Worm (Caenorhabditis elegans) whole organism, mixed stage, embryonic: ENCODE measurements around the gene D1025.1.
A peak's percentile ranks its signal among the peaks of the same experiment; 100 is the strongest.

Experiments used
- M03D4.4 ChIP-seq: sonication (generic microtip); optimal IDR thresholded peaks from 2 replicates; lab custom pipeline; 2017; ENCODE audit warnings: mild to moderate bottlenecking, missing genetic modification characterization, missing compliant biosample characterization
- bed-3 ChIP-seq: fragments of 200-800 bp; sonication (Bioruptor generic); optimal IDR thresholded peaks from 3 replicates; lab custom pipeline; 2018; ENCODE audit warnings: mild to moderate bottlenecking, missing genetic modification characterization, moderate library complexity, missing compliant biosample characterization
- blmp-1 ChIP-seq: fragments of 150-350 bp; optimal IDR thresholded peaks from 2 replicates; lab custom pipeline; 2014; ENCODE audit warnings: missing biosample characterization, missing genetic modification characterization
- ceh-39 ChIP-seq: fragments of 150-350 bp; optimal IDR thresholded peaks from 2 replicates; lab custom pipeline; 2014; ENCODE audit warnings: missing biosample characterization, missing genetic modification characterization
- ceh-43 ChIP-seq: fragments of 200-800 bp; sonication (Bioruptor generic); optimal IDR thresholded peaks from 2 replicates; lab custom pipeline; 2018; ENCODE audit warnings: mild to moderate bottlenecking, missing genetic modification characterization, moderate library complexity, missing compliant biosample characterization
- ceh-83 ChIP-seq: fragments of 200-800 bp; sonication (Bioruptor generic); optimal IDR thresholded peaks from 2 replicates; lab custom pipeline; 2018; ENCODE audit warnings: mild to moderate bottlenecking, missing genetic modification characterization, missing compliant biosample characterization
- ces-1 ChIP-seq: fragments of 150-350 bp; optimal IDR thresholded peaks from 2 replicates; lab custom pipeline; 2014; ENCODE audit warnings: missing biosample characterization, missing genetic modification reagents, missing genetic modification characterization
- cnd-1 ChIP-seq: fragments of 200-800 bp; sonication (Bioruptor generic); optimal IDR thresholded peaks from 2 replicates; lab custom pipeline; 2018; ENCODE audit warnings: mild to moderate bottlenecking, missing genetic modification characterization, missing compliant biosample characterization
- drap-1 ChIP-seq: fragments of 200-800 bp; sonication (Bioruptor generic); optimal IDR thresholded peaks from 3 replicates; lab custom pipeline; 2018; ENCODE audit warnings: mild to moderate bottlenecking, missing genetic modification characterization, missing compliant biosample characterization
- elt-3 ChIP-seq: fragments of 150-350 bp; optimal IDR thresholded peaks from 2 replicates; lab custom pipeline; 2014; ENCODE audit warnings: missing biosample characterization, missing genetic modification characterization
- flh-1 ChIP-seq: fragments of 200-800 bp; sonication (Bioruptor generic); optimal IDR thresholded peaks from 2 replicates; lab custom pipeline; 2018; ENCODE audit warnings: mild to moderate bottlenecking, missing genetic modification characterization, moderate library complexity, missing compliant biosample characterization
- ham-2 ChIP-seq: fragments of 200-800 bp; sonication (Bioruptor generic); optimal IDR thresholded peaks from 2 replicates; lab custom pipeline; 2018; ENCODE audit warnings: mild to moderate bottlenecking, missing genetic modification characterization, missing compliant biosample characterization
- hlh-1 ChIP-seq: fragments of 150-350 bp; optimal IDR thresholded peaks from 2 replicates; lab custom pipeline; 2014; ENCODE audit warnings: missing biosample characterization, missing genetic modification reagents, missing genetic modification characterization
- lin-13 ChIP-seq: fragments of 150-350 bp; optimal IDR thresholded peaks from 2 replicates; lab custom pipeline; 2014; ENCODE audit warnings: missing biosample characterization, missing genetic modification characterization
- lin-32 ChIP-seq: fragments of 200-800 bp; sonication (Bioruptor generic); optimal IDR thresholded peaks from 2 replicates; lab custom pipeline; 2018; ENCODE audit warnings: mild to moderate bottlenecking, missing genetic modification characterization, missing compliant biosample characterization
- lsy-2 ChIP-seq: fragments of 150-350 bp; optimal IDR thresholded peaks from 2 replicates; lab custom pipeline; 2014; ENCODE audit warnings: missing biosample characterization, missing genetic modification characterization
- mab-5 ChIP-seq: fragments of 150-350 bp; optimal IDR thresholded peaks from 2 replicates; lab custom pipeline; 2014; ENCODE audit warnings: missing biosample characterization, missing genetic modification characterization
- mep-1 ChIP-seq: fragments of 150-350 bp; optimal IDR thresholded peaks from 2 replicates; lab custom pipeline; 2017; ENCODE audit warnings: missing biosample characterization, missing genetic modification reagents, missing genetic modification characterization, inconsistent platforms
- mls-2 ChIP-seq: sonication (generic microtip); optimal IDR thresholded peaks from 2 replicates; lab custom pipeline; 2016; ENCODE audit warnings: mild to moderate bottlenecking, missing genetic modification characterization, moderate library complexity, missing compliant biosample characterization
- nhr-12 ChIP-seq: fragments of 150-350 bp; optimal IDR thresholded peaks from 2 replicates; lab custom pipeline; 2014; ENCODE audit warnings: missing biosample characterization, missing genetic modification characterization
- nhr-2 ChIP-seq: fragments of 150-350 bp; optimal IDR thresholded peaks from 2 replicates; lab custom pipeline; 2014; ENCODE audit warnings: missing biosample characterization, missing genetic modification characterization
- nhr-237 ChIP-seq: fragments of 150-350 bp; optimal IDR thresholded peaks from 2 replicates; lab custom pipeline; 2014; ENCODE audit warnings: missing biosample characterization, missing genetic modification characterization
- nhr-28 ChIP-seq: fragments of 150-350 bp; optimal IDR thresholded peaks from 2 replicates; lab custom pipeline; 2014; ENCODE audit warnings: missing biosample characterization, missing genetic modification characterization
- nhr-76 ChIP-seq: sonication (generic microtip); optimal IDR thresholded peaks from 2 replicates; lab custom pipeline; 2017; ENCODE audit warnings: missing biosample characterization, missing genetic modification characterization
- sem-2 ChIP-seq: fragments of 200-800 bp; sonication (Bioruptor generic); optimal IDR thresholded peaks from 2 replicates; lab custom pipeline; 2018; ENCODE audit warnings: mild to moderate bottlenecking, missing genetic modification characterization, missing compliant biosample characterization
- snpc-4 ChIP-seq: fragments of 150-350 bp; optimal IDR thresholded peaks from 2 replicates; lab custom pipeline; 2014; ENCODE audit warnings: missing biosample characterization, missing genetic modification characterization
- tbx-8 ChIP-seq: fragments of 200-800 bp; sonication (Bioruptor generic); optimal IDR thresholded peaks from 2 replicates; lab custom pipeline; 2018; ENCODE audit warnings: mild to moderate bottlenecking, missing genetic modification characterization, moderate library complexity, missing compliant biosample characterization
- unc-120 ChIP-seq: sonication (generic microtip); optimal IDR thresholded peaks from 2 replicates; lab custom pipeline; 2017; ENCODE audit warnings: missing genetic modification characterization, missing compliant biosample characterization; ENCODE audit not compliant: poor library complexity, severe bottlenecking
- unc-62 ChIP-seq: fragments of 150-350 bp; optimal IDR thresholded peaks from 2 replicates; lab custom pipeline; 2014; ENCODE audit warnings: missing biosample characterization, missing genetic modification reagents, missing genetic modification characterization
- zip-8 ChIP-seq: fragments of 150-350 bp; optimal IDR thresholded peaks from 2 replicates; lab custom pipeline; 2014; ENCODE audit warnings: missing biosample characterization, missing genetic modification characterization
- ztf-11 ChIP-seq: fragments of 150-350 bp; optimal IDR thresholded peaks from 2 replicates; lab custom pipeline; 2014; ENCODE audit warnings: missing biosample characterization, missing genetic modification characterization

The D1025.1 gene

ce11 chrX:14510358-14510757 lies 10.2 kb upstream of the D1025.1 start:
- no peak for TF ChIP-seq unc-120
- no peak for TF ChIP-seq nhr-237 (tag; lab: Kevin White, UChicago)

ce11 chrX:14512817-14513216 lies 7.7 kb upstream of the D1025.1 start, which contains the start of gene fbxa-141:
Gene fbxa-141 (minus strand): TSS chrX:14512917.
- TF ChIP-seq blmp-1 (no peak), mls-2 (tag; lab: Kevin White, UChicago) (no peak), lin-32 (GFP tag; lab: Kevin White, UChicago) (no peak), unc-62 (GFP tag; lab: Kevin White, UChicago) (no peak), ceh-83 (GFP tag; lab: Kevin White, UChicago) (no peak), bed-3 (GFP tag; lab: Kevin White, UChicago) (no peak), M03D4.4 (tag; lab: Kevin White, UChicago) (no peak), nhr-76 (no peak), drap-1 (GFP tag; lab: Kevin White, UChicago) (no peak), ceh-43 (no peak), ztf-11 (tag; lab: Kevin White, UChicago) (no peak), mab-5 (tag; lab: Kevin White, UChicago) (no peak)

DNA sequence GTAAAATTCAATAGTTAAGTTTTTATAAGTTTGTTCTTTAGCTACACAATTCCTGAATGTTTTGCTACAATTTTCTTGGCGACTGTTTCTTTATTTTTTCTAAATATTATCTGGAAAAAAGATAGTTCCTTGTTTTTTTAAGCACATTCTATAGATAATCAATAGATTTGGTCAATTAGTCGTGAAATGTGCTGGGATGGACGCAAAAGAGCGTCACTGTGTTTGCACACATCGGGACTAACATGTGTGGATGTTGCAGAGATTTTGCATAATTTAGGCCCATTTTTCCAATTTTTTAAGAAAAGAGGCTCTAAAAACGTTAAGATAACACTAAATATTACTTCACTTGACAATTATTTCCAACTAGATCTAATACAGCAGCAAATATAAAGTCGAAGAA lies 7.1 kb upstream of the D1025.1 start:
- no peak for TF ChIP-seq nhr-12
- TF ChIP-seq mep-1 (tag; lab: Kevin White, UChicago): peak; percentile 8
- peak; percentile 4 for TF ChIP-seq unc-120
- TF ChIP-seq hlh-1 (tag; lab: Kevin White, UChicago): no peak
- no peak for TF ChIP-seq ceh-43
- TF ChIP-seq ces-1 (GFP tag; lab: Kevin White, UChicago): peak; percentile 93
- TF ChIP-seq nhr-2 (tag; lab: Kevin White, UChicago): no peak
- no peak for TF ChIP-seq flh-1
- no peak for TF ChIP-seq lsy-2 (tag; lab: Kevin White, UChicago)
- TF ChIP-seq zip-8: no peak
- no peak for TF ChIP-seq sem-2
- TF ChIP-seq ceh-83 (GFP tag; lab: Kevin White, UChicago): no peak

ce11 chrX:14515028-14515427 lies 5.5 kb upstream of the D1025.1 start, which contains the start of gene gcsh-1:
Gene gcsh-1 (minus strand): TSS chrX:14515073.
- no peak for TF ChIP-seq flh-1

ce11 chrX:14516560-14516959 lies 4.0 kb upstream of the D1025.1 start, which contains the start of gene D1025.10:
Gene D1025.10 (plus strand): TSS chrX:14516860.
- TF ChIP-seq lin-13 (tag; lab: Kevin White, UChicago) (no peak), unc-120 (no peak), drap-1 (GFP tag; lab: Kevin White, UChicago) (no peak), ceh-83 (GFP tag; lab: Kevin White, UChicago) (no peak), mep-1 (tag; lab: Kevin White, UChicago) (no peak)
- TF ChIP-seq, all 35 proteins: peak for 0

DNA sequence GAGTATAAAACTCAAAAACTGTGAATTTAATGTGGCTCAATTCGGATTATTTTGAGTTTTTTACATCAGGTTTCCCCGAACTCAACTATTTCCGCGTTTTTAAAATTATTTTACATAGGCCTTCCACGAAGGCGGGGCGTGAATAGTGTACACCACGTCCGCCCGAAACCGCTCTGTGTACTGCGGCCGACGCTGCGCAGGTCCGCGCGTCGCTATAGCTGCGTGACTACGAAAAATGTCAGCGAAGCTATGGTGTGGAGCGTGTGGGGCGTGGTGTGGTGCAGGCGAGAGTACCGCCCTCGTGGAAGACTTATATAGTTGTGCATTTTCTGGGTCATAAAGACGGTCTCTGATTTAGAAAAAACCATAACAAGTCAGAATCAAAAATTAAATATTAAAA lies 2.7 kb upstream of the D1025.1 start:
- TF ChIP-seq nhr-12 (no peak), nhr-2 (tag; lab: Kevin White, UChicago) (no peak), mab-5 (tag; lab: Kevin White, UChicago) (no peak), mls-2 (tag; lab: Kevin White, UChicago) (no peak), snpc-4 (tag; lab: Kevin White, UChicago) (no peak), nhr-28 (tag; lab: Kevin White, UChicago) (no peak), lsy-2 (tag; lab: Kevin White, UChicago) (no peak), tbx-8 (no peak), unc-62 (GFP tag; lab: Kevin White, UChicago) (no peak), ceh-43 (no peak), ceh-83 (GFP tag; lab: Kevin White, UChicago) (no peak), ceh-39 (tag; lab: Kevin White, UChicago) (no peak), cnd-1 (tag; lab: Kevin White, UChicago) (no peak), ham-2 (GFP tag; lab: Kevin White, UChicago) (no peak), flh-1 (no peak), elt-3 (tag; lab: Kevin White, UChicago) (no peak), nhr-237 (tag; lab: Kevin White, UChicago) (no peak), zip-8 (no peak)
- TF ChIP-seq, all 35 proteins: peak for 0
